Worm (Caenorhabditis elegans): ENCODE data around the gene C14B9.3.

DNA sequence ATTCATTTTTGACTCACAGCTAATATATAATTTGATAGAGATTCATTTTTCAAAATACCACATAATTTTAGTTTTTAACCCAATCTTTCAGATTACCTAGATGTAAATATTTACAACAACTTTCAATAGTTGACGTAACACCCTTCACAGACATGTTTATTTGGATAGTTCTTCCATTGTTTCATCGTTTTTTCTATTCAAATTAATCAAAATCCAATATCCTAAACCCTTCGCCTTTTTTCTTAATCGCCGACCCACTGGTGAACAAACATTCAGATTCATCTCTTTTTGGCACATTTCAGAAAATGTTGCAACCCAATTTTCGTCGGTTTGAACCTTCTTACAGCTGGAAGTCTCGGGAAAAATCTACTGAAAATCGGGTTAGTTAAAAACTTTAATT is 9.6 kb upstream of the C14B9.3 start, which contains the start of gene K06H7.1:
- TF ChIP-seq dao-5 (tag; optimal IDR thresholded peaks at IDR 0.05) (no peak), W03F9.2 (tag; optimal IDR thresholded peaks at IDR 0.05) (no peak)
